Fruit fly (Drosophila melanogaster): ENCODE data around the gene CG45078.

The CG45078 gene

dm6 chr3R:10777274-10777673 is at the start of gene CG45078, which contains the start of the genes CG45076 and fau:
CG45078 (minus strand) TSS chr3R:10777374.
CG45076 (minus strand) TSS chr3R:10777374.
fau (minus strand) TSS chr3R:10777374.
- TF ChIP-seq CG17801 (GFP tag; optimal IDR thresholded peaks at IDR 0.05; ENCODE audit: partially characterized antibody): no peak

DNA sequence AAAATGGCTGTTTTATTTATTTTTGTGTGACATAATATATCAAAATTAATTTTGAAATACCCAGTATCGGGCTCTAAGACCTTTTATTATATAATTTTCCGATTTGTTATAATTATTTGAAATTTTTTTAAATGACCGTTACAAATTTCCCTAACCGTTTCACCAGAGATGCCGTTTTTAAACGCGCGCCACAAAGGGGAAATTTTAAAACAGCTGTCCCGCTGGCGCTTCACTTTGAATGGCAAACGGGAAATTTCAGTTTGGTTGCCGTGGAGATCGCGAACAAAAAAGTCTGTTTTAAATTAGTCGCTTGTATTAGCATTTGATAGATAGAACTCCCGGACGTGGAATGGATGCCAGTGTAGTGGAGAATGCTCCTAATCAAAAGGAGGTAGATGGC is 37.9 kb upstream of the CG45078 start, which contains the start of the genes CG14693 and TTLL15:
Gene CG14693, minus strand, starts transcription at position 16 of the 400 bp plus-strand sequence.
Gene TTLL15, plus strand, starts transcription at position 257 of the 400 bp plus-strand sequence.
- TF ChIP-seq CG17801 (GFP tag; optimal IDR thresholded peaks at IDR 0.05; ENCODE audit: partially characterized antibody): no peak

DNA sequence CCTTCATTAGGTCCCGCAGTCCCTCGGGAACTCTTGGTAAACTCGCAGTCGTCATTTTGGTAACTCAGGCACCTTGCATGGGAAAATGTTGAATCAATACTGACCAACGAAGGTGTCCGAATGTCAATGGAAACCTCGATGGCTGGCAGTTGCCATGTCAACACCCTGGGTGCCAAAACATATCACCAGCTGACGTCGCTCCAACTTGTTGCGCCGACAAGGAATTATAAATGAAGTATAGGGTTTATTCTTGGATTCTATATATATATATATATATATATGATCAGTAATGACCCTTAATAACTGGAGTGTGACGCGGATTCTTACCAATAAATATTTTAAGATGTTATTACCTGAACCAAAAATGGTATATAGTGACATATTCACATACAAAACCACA is 26.7 kb upstream of the CG45078 start, which contains the start of gene CG14692:
Gene CG14692, minus strand, starts transcription at position 101 of the 400 bp plus-strand sequence.
- no peak for TF ChIP-seq CG17801 (GFP tag; optimal IDR thresholded peaks at IDR 0.05; ENCODE audit: partially characterized antibody)

dm6 chr3R:10792604-10793003 is 15.4 kb upstream of the CG45078 start, which contains the start of gene CG14687:
CG14687 (plus strand) TSS chr3R:10792904.
- TF ChIP-seq CG17801 (GFP tag; optimal IDR thresholded peaks at IDR 0.05; ENCODE audit: partially characterized antibody): no peak

DNA sequence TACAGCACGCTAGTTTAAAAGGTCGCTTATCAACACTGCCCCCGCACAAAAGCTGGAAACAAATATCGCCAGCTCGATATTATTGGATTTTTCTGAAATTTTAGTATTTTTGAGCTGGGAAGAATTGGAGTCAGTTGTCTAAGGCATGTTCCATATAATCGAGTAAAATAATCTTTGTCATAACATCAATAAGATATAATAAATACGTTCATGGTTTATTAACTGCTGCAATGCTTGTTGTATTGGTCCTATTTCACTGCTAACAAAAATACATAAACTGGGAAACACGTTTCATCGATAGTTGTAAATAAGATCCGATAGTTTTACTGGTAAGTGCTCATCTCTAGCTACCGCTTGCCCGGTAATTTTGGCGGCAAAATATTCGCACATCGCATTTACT is 11.0 kb upstream of the CG45078 start, which contains the start of the genes Art1 and Mcm5:
Gene Art1, minus strand, starts transcription at position 41 of the 400 bp plus-strand sequence.
Gene Mcm5, plus strand, starts transcription at position 339 of the 400 bp plus-strand sequence.
- TF ChIP-seq CG17801 (GFP tag; optimal IDR thresholded peaks at IDR 0.05; ENCODE audit: partially characterized antibody): peak; percentile 54

- peak; percentile 73 for TF ChIP-seq CG17801 (GFP tag; optimal IDR thresholded peaks at IDR 0.05; ENCODE audit: partially characterized antibody)
Observed at dm6 chr3R:10784058-10784499, 6.9 kb upstream of the CG45078 start, which contains the start of the genes mRpL37 and Rbp1. mRpL37 (minus strand) TSS chr3R:10784092. Rbp1 (plus strand) TSS chr3R:10784383.

DNA sequence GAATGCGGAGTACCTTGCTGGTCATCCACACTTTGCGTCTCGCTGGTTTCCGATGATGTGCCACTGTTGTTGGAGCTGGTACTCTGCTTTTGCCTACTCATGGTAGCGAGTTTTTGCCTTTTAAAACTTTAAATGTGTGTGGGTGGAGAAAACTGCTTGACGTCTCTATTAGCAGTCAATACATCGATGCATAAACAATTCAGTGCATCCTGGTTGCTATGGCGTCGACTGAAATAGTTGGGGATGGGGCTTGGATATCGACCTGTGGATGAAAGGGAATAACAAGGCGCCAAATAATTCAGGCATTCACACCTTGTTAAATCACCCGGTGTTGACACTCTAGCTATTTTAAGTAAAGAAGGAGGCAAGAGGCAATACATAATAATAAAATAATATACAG is 5.0 kb upstream of the CG45078 start, which contains the start of gene CG42633:
Gene CG42633, minus strand, starts transcription at position 101 of the 400 bp plus-strand sequence.
- TF ChIP-seq CG17801 (GFP tag; optimal IDR thresholded peaks at IDR 0.05; ENCODE audit: partially characterized antibody): no peak

DNA sequence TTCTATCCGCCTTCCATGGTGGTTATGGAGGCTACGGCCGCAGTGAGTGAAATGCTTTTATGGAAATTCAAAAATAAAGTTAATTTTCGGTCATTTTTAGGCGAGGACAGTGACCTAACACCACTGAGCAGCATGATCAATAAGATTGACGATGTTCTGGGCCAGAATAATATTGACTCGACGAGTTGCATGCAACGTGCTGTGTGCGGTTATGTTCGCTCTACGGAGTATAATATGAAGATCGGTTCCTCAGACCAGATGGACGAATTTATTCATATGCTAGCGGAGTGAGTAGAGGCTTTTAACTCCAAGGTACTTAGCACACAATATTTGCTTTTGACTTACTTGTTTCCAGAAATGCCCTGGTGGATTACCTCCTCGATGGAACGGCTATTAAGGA is 3.0 kb upstream of the CG45078 start:
- TF ChIP-seq CG17801 (GFP tag; optimal IDR thresholded peaks at IDR 0.05; ENCODE audit: partially characterized antibody): no peak

- TF ChIP-seq CG17801 (GFP tag; optimal IDR thresholded peaks at IDR 0.05; ENCODE audit: partially characterized antibody): no peak
Observed at dm6 chr3R:10779269-10779668, 2.1 kb upstream of the CG45078 start, which contains the start of gene Desi. Desi (plus strand) TSS chr3R:10779569.

DNA sequence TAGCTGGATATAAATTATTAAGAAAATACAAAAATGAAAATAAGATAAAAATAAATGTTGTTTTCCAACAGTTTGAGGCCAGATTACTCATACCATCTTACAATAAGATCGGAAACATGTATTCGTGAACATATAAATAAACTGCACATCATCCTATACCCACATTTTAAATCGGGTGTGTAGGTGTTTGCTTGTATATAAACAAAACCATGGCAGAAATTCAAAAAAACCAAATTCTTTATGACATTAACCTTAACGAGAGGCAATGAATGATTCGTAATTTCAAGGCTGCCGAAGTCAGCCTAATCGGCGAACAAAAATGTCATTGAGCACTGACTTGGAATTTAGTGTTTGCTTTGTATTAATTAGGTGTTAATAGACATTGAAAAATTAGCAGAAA is 977 bp upstream of the CG45078 start:
- no peak for TF ChIP-seq CG17801 (GFP tag; optimal IDR thresholded peaks at IDR 0.05; ENCODE audit: partially characterized antibody)

- TF ChIP-seq CG17801 (GFP tag; optimal IDR thresholded peaks at IDR 0.05; ENCODE audit: partially characterized antibody): no peak
Observed at dm6 chr3R:10776047-10776659, 1.0 kb downstream of the CG45078 start.

DNA sequence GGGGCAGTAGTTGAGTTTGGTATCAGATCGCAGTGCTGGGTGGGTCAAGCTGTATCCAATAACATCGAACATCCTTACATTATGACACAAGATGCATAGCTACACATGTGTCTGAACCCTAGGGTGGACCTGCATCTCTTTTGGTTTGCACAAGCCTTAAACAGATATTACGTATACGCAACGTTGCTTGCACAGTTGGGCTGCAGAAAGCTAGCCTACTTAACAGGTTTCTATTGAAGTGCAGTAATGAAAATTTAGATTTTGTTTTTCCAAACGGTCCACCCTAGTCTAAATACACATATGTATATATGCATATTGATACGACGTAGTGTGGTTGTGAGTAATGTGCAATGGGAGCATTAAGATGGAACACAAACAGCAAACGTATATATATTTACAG is 1.9 kb downstream of the CG45078 start:
- no peak for TF ChIP-seq CG17801 (GFP tag; optimal IDR thresholded peaks at IDR 0.05; ENCODE audit: partially characterized antibody)

- no peak for TF ChIP-seq CG17801 (GFP tag; optimal IDR thresholded peaks at IDR 0.05; ENCODE audit: partially characterized antibody)
Observed at dm6 chr3R:10767526-10767925, 9.6 kb downstream of the CG45078 start, which contains the start of gene TfIIFbeta. TfIIFbeta (minus strand) TSS chr3R:10767804.

DNA sequence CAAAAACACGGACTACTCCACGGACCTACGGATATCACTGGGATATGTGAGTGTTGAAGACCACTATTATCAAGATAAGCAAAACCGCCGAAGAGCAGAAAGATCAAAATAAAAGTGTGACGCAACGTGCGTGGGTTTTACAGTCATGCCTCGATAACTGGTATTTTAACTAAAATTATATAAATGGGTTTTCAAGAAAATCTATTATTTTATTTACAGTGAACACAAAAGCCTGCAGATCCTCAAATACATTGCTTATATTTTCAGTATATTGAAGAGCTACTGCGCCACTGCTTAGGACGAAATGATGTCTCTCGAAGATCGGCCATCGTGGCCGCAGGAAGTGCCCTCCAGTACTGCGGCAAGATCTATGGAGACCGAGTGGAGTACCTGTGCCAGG is 15.2 kb downstream of the CG45078 start:
- TF ChIP-seq CG17801 (GFP tag; optimal IDR thresholded peaks at IDR 0.05; ENCODE audit: partially characterized antibody): peak; percentile 4

dm6 chr3R:10760966-10761855 is 16.0 kb downstream of the CG45078 start, which contains the start of the genes MED7 and Cap-H2:
MED7 (minus strand) TSS chr3R:10761032.
Cap-H2 (plus strand) TSS chr3R:10761310.
- peak; percentile 63 for TF ChIP-seq CG17801 (GFP tag; optimal IDR thresholded peaks at IDR 0.05; ENCODE audit: partially characterized antibody)
